Fruit fly (Drosophila melanogaster) whole organism, wandering third instar larva: ENCODE results near the gene sip2.

Source experiments
- CG32264 ChIP-seq: fragments of 200-800 bp; sonication (Bioruptor generic); optimal IDR thresholded peaks from 2 replicates; lab custom pipeline; 2016; ENCODE audit warnings: missing biosample characterization, missing genetic modification characterization
- Dif ChIP-seq: fragments of 200-275, 200-300 bp; sonication (Bioruptor generic); optimal IDR thresholded peaks from 2 replicates; lab custom pipeline; 2018; ENCODE audit warnings: missing biosample characterization, missing genetic modification characterization; ENCODE audit not compliant: partially characterized antibody
- Hnf4 ChIP-seq: fragments of 200-800 bp; sonication (Bioruptor generic); optimal IDR thresholded peaks from 2 replicates; lab custom pipeline; 2016; ENCODE audit warnings: missing biosample characterization, mild to moderate bottlenecking, missing genetic modification characterization
- Hr78 ChIP-seq: fragments of >200 bp; optimal IDR thresholded peaks from 2 replicates; lab custom pipeline; 2017; ENCODE audit warnings: missing biosample characterization, missing genetic modification characterization
- OdsH ChIP-seq: fragments of 200-800 bp; sonication (Bioruptor generic); optimal IDR thresholded peaks from 2 replicates; lab custom pipeline; 2016; ENCODE audit warnings: missing biosample characterization, mild to moderate bottlenecking, missing genetic modification characterization
- dmrt93B ChIP-seq: fragments of 200-800 bp; sonication (Bioruptor generic); optimal IDR thresholded peaks from 2 replicates; lab custom pipeline; 2018; ENCODE audit warnings: missing biosample characterization, mild to moderate bottlenecking, missing genetic modification characterization
- foxo ChIP-seq, 2 experiments: fragments of 200-800 bp; sonication (Bioruptor generic); optimal IDR thresholded peaks; 2 replicates in 1 of 2; 3 replicates in 1 of 2; lab custom pipeline; 2016 to 2017; ENCODE audit warnings: missing biosample characterization in 2 of 2, missing genetic modification characterization in 2 of 2
- h ChIP-seq: fragments of 200-800 bp; sonication (Bioruptor generic); optimal IDR thresholded peaks from 3 replicates; lab custom pipeline; 2016; ENCODE audit warnings: missing biosample characterization, mild to moderate bottlenecking, missing genetic modification characterization
- pan ChIP-seq: fragments of >200 bp; optimal IDR thresholded peaks from 2 replicates; lab custom pipeline; 2017
- psq ChIP-seq: fragments of 200-800 bp; sonication (Bioruptor generic); optimal IDR thresholded peaks from 3 replicates; lab custom pipeline; 2017; ENCODE audit warnings: missing biosample characterization, mild to moderate bottlenecking, missing genetic modification characterization, moderate library complexity

dm6 chr2L:6941731-6942130 lies 22.1 kb downstream of the sip2 start:
- TF ChIP-seq Dif (GFP tag; lab: Kevin White, UChicago), result no peak
- no peak for TF ChIP-seq Hr78 (GFP tag; lab: Kevin White, UChicago)
- TF ChIP-seq psq (GFP tag; lab: Kevin White, UChicago), result no peak
- no peak for TF ChIP-seq OdsH (GFP tag; lab: Kevin White, UChicago)
- TF ChIP-seq pan (lab: Kevin White, UChicago), result no peak
- TF ChIP-seq Hnf4 (GFP tag; lab: Kevin White, UChicago), result no peak
- no peak for TF ChIP-seq h (GFP tag; lab: Kevin White, UChicago)
- TF ChIP-seq CG32264, result no peak
- TF ChIP-seq foxo (GFP tag; optimal IDR thresholded peaks at IDR 0.05; lab: Kevin White, UChicago), result no peak
- no peak for TF ChIP-seq dmrt93B
